ENCODE assay signal across 5 fruit fly cellular contexts in the genomic region with DNA sequence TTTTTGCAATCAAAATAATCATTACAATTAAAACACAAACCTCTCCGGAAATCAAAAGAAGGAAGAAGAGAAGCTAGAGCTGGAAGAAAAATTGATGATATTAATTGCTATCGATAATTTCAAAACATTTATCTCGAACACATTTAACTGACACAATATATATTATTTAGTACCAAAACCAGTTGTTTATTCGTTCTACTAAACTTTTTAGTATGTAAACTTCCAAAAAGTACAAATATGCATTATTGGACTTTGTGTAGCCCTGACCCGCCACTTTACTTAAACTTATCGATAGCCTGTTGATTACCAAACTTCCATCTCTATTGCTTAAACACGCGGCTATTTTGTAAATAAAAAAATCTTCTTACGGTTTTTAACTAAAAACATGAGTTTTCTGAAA.
TF ChIP-seq lines count a peak whose summit lies in the region.

A gene (minus strand): TSS at position 73 of the 400 bp plus-strand sequence.
A gene (plus strand): TSS at position 302 of the 400 bp plus-strand sequence.

- peak; percentile 59 for TF ChIP-seq CTCF in whole organism, embryonic (GFP tag; optimal IDR thresholded peaks at IDR 0.05; lab: Kevin White, UChicago)

TF ChIP-seq in whole organism, adult, 20 proteins besides CTCF, POLR2A, EP300 and RAD21 (continues in another document):
- TF ChIP-seq Clk (GFP tag; optimal IDR thresholded peaks at IDR 0.05; lab: Kevin White, UChicago) (peak; percentile 50), ovo (GFP tag; optimal IDR thresholded peaks at IDR 0.05; lab: Kevin White, UChicago) (peak; percentile 72), tj (GFP tag; optimal IDR thresholded peaks at IDR 0.05; lab: Kevin White, UChicago) (peak; percentile 80), CG7101 (tag; optimal IDR thresholded peaks at IDR 0.05; lab: Kevin White, UChicago) (peak; percentile 88), Crg-1 (GFP tag; optimal IDR thresholded peaks at IDR 0.05; lab: Kevin White, UChicago) (peak; percentile 87), CG14711 (tag; optimal IDR thresholded peaks at IDR 0.05; lab: Kevin White, UChicago) (peak; percentile 76), Mnt (GFP tag; optimal IDR thresholded peaks at IDR 0.05; lab: Kevin White, UChicago) (peak; percentile 89), CG1620 (GFP tag; optimal IDR thresholded peaks at IDR 0.05; lab: Kevin White, UChicago) (peak; percentile 87), toe (GFP tag; optimal IDR thresholded peaks at IDR 0.05; lab: Kevin White, UChicago) (peak; percentile 93), CG33017 (tag; optimal IDR thresholded peaks at IDR 0.05; lab: Kevin White, UChicago) (peak; percentile 87), CG12768 (GFP tag; optimal IDR thresholded peaks at IDR 0.05; lab: Kevin White, UChicago) (peak; percentile 81), CG5204 (GFP tag; optimal IDR thresholded peaks at IDR 0.05; lab: Kevin White, UChicago) (no peak), kay (GFP tag; lab: Kevin White, UChicago; ENCODE audit: borderline replicate concordance) (no peak), bab1 (GFP tag; optimal IDR thresholded peaks at IDR 0.05; lab: Kevin White, UChicago) (peak; percentile 95), pad (GFP tag; optimal IDR thresholded peaks at IDR 0.05; lab: Kevin White, UChicago) (peak; percentile 73), cnc (optimal IDR thresholded peaks at IDR 0.05; lab: Kevin White, UChicago) (no peak), CG11617 (GFP tag; optimal IDR thresholded peaks at IDR 0.05; lab: Kevin White, UChicago) (peak; percentile 95)

TF ChIP-seq in whole organism, embryonic, 481 proteins besides CTCF, POLR2A, EP300 and RAD21 (continues in another document):
- TF ChIP-seq Doc2 (GFP tag; IDR thresholded peaks at IDR 0.05; lab: Robert Waterston, UW) (no peak), CrebB (tag; optimal IDR thresholded peaks at IDR 0.05; lab: Kevin White, UChicago) (peak; percentile 92), exex (tag; optimal IDR thresholded peaks at IDR 0.05; lab: Kevin White, UChicago) (peak; percentile 83), row (GFP tag; IDR thresholded peaks at IDR 0.05; lab: Robert Waterston, UW) (peak; percentile 79), Bteb2 (GFP tag; optimal IDR thresholded peaks at IDR 0.05; lab: Kevin White, UChicago) (peak; percentile 79), CkIIα-i1 (GFP tag; IDR thresholded peaks at IDR 0.05; lab: Robert Waterston, UW) (no peak), CG10431 (GFP tag; optimal IDR thresholded peaks at IDR 0.05; lab: Kevin White, UChicago) (peak; percentile 83), CG17612 (GFP tag; IDR thresholded peaks at IDR 0.05; lab: Robert Waterston, UW) (peak; percentile 57), CG12071 (GFP tag; optimal IDR thresholded peaks at IDR 0.05; lab: Kevin White, UChicago) (peak; percentile 82), CG6654 (GFP tag; optimal IDR thresholded peaks at IDR 0.05; lab: Kevin White, UChicago) (peak; percentile 59), eyg (GFP tag; optimal IDR thresholded peaks at IDR 0.05; lab: Kevin White, UChicago) (peak; percentile 86), CG30431 (GFP tag; optimal IDR thresholded peaks at IDR 0.05; lab: Kevin White, UChicago) (peak; percentile 41), CG14965 (GFP tag; optimal IDR thresholded peaks at IDR 0.05; lab: Kevin White, UChicago; ENCODE audit: borderline replicate concordance) (no peak), CG17802 (tag; optimal IDR thresholded peaks at IDR 0.05; lab: Kevin White, UChicago) (peak; percentile 60), cas (GFP tag; IDR thresholded peaks at IDR 0.05; lab: Robert Waterston, UW) (peak; percentile 55; the same call in 1 of the 2 replicates), rib (GFP tag; IDR thresholded peaks at IDR 0.05; lab: Robert Waterston, UW) (no peak), CG43689 (GFP tag; IDR thresholded peaks at IDR 0.05; lab: Robert Waterston, UW) (peak; percentile 75)

TF ChIP-seq in whole organism, prepupa, 60 proteins besides CTCF, POLR2A, EP300 and RAD21 (continues in another document):
- TF ChIP-seq svp (GFP tag; lab: Kevin White, UChicago) (peak; percentile 90), CG10631 (GFP tag; optimal IDR thresholded peaks at IDR 0.05; lab: Kevin White, UChicago) (peak; percentile 45), CG31627 (GFP tag; optimal IDR thresholded peaks at IDR 0.05; lab: Kevin White, UChicago) (peak; percentile 74), Met (GFP tag; optimal IDR thresholded peaks at IDR 0.05; lab: Kevin White, UChicago) (peak; percentile 82), fd85E (GFP tag; optimal IDR thresholded peaks at IDR 0.05; lab: Kevin White, UChicago) (peak; percentile 50), Hr4 (GFP tag; optimal IDR thresholded peaks at IDR 0.05; lab: Kevin White, UChicago) (peak; percentile 47), Lpt (GFP tag; optimal IDR thresholded peaks at IDR 0.05; lab: Kevin White, UChicago) (no peak), CG3919 (GFP tag; optimal IDR thresholded peaks at IDR 0.05; lab: Kevin White, UChicago) (peak; percentile 80), eg (GFP tag; IDR thresholded peaks at IDR 0.05; lab: Robert Waterston, UW) (peak; percentile 67), Sox14 (GFP tag; optimal IDR thresholded peaks at IDR 0.05; lab: Kevin White, UChicago) (peak; percentile 56), Eip93F (GFP tag; optimal IDR thresholded peaks at IDR 0.05; lab: Kevin White, UChicago) (no peak), CG32006 (GFP tag; optimal IDR thresholded peaks at IDR 0.05; lab: Kevin White, UChicago) (peak; percentile 46), Smox (GFP tag; optimal IDR thresholded peaks at IDR 0.05; lab: Kevin White, UChicago) (peak; percentile 78), achi (GFP tag; optimal IDR thresholded peaks at IDR 0.05; lab: Kevin White, UChicago) (peak; percentile 77), Sox102F (GFP tag; optimal IDR thresholded peaks at IDR 0.05; lab: Kevin White, UChicago) (peak; percentile 78), Ets96B (tag; optimal IDR thresholded peaks at IDR 0.05; lab: Kevin White, UChicago) (peak; percentile 64), Ets21C (GFP tag; optimal IDR thresholded peaks at IDR 0.05; lab: Kevin White, UChicago) (peak; percentile 50), cyc (GFP tag; optimal IDR thresholded peaks at IDR 0.05; lab: Kevin White, UChicago) (peak; percentile 72)

TF ChIP-seq in whole organism, pupa, 21 proteins besides CTCF, POLR2A, EP300 and RAD21 (continues in another document):
- TF ChIP-seq CG14655 (GFP tag; optimal IDR thresholded peaks at IDR 0.05; lab: Kevin White, UChicago) (no peak), rn (GFP tag; IDR thresholded peaks at IDR 0.05; lab: Robert Waterston, UW) (no peak), Snoo (tag; optimal IDR thresholded peaks at IDR 0.05; lab: Kevin White, UChicago) (peak; percentile 86), gl (tag; optimal IDR thresholded peaks at IDR 0.05; lab: Kevin White, UChicago) (peak; percentile 57), CG10348 (GFP tag; IDR thresholded peaks at IDR 0.05; lab: Robert Waterston, UW) (no peak), EcR (GFP tag; optimal IDR thresholded peaks at IDR 0.05; lab: Kevin White, UChicago) (no peak), CG8301 (tag; optimal IDR thresholded peaks at IDR 0.05; lab: Kevin White, UChicago) (peak; percentile 58), CG34367 (tag; optimal IDR thresholded peaks at IDR 0.05; lab: Kevin White, UChicago) (peak; percentile 70), CG4496 (GFP tag; IDR thresholded peaks at IDR 0.05; lab: Robert Waterston, UW) (peak; percentile 71; the same call in 2 of the 3 replicates), CG8159 (tag; optimal IDR thresholded peaks at IDR 0.05; lab: Kevin White, UChicago) (peak; percentile 60), fd96Ca (GFP tag; IDR thresholded peaks at IDR 0.05; lab: Robert Waterston, UW) (no peak), CG17806 (tag; optimal IDR thresholded peaks at IDR 0.05; lab: Kevin White, UChicago) (peak; percentile 36), CG32121 (GFP tag; IDR thresholded peaks at IDR 0.05; lab: Robert Waterston, UW) (peak; percentile 52; the same call in 1 of the 2 replicates), Ets98B (GFP tag; IDR thresholded peaks at IDR 0.05; lab: Robert Waterston, UW) (peak; percentile 42; the same call in 1 of the 2 replicates), Pif1B (GFP tag; optimal IDR thresholded peaks at IDR 0.05; lab: Kevin White, UChicago) (peak; percentile 52), CG13204 (GFP tag; optimal IDR thresholded peaks at IDR 0.05; lab: Kevin White, UChicago) (peak; percentile 12), Pif1A (GFP tag; optimal IDR thresholded peaks at IDR 0.05; lab: Kevin White, UChicago) (peak; percentile 77), D1 (tag; optimal IDR thresholded peaks at IDR 0.05; lab: Kevin White, UChicago) (no peak), CG9948 (tag; optimal IDR thresholded peaks at IDR 0.05; lab: Kevin White, UChicago) (peak; percentile 32)

TF ChIP-seq in whole organism, wandering third instar larva, 38 proteins besides CTCF, POLR2A, EP300 and RAD21 (continues in another document):
- TF ChIP-seq N (GFP tag; optimal IDR thresholded peaks at IDR 0.05; lab: Kevin White, UChicago), result no peak
- peak; percentile 4 for TF ChIP-seq woc (GFP tag; optimal IDR thresholded peaks at IDR 0.05; lab: Kevin White, UChicago)
- no peak for TF ChIP-seq Abd-B (GFP tag; optimal IDR thresholded peaks at IDR 0.05; lab: Kevin White, UChicago)
- TF ChIP-seq Hr83 (GFP tag; optimal IDR thresholded peaks at IDR 0.05; lab: Kevin White, UChicago; ENCODE audit: poor library complexity, severe bottlenecking), result peak; percentile 25
- TF ChIP-seq h (GFP tag; optimal IDR thresholded peaks at IDR 0.05; lab: Kevin White, UChicago), result peak; percentile 87
- TF ChIP-seq Dif (GFP tag; optimal IDR thresholded peaks at IDR 0.05; lab: Kevin White, UChicago; ENCODE audit: partially characterized antibody), result no peak
- TF ChIP-seq Dfd (GFP tag; optimal IDR thresholded peaks at IDR 0.05; lab: Kevin White, UChicago), result no peak
- TF ChIP-seq ey (GFP tag; optimal IDR thresholded peaks at IDR 0.05; lab: Kevin White, UChicago), result peak; percentile 54
- TF ChIP-seq usp (GFP tag; optimal IDR thresholded peaks at IDR 0.05; lab: Kevin White, UChicago), result no peak
- TF ChIP-seq GATAd (GFP tag; optimal IDR thresholded peaks at IDR 0.05; lab: Kevin White, UChicago), result no peak
- peak; percentile 89 for TF ChIP-seq Sp1 (GFP tag; optimal IDR thresholded peaks at IDR 0.05; lab: Kevin White, UChicago)
- peak; percentile 82 for TF ChIP-seq HLH106 (tag; optimal IDR thresholded peaks at IDR 0.05; lab: Kevin White, UChicago)
- peak; percentile 70 for TF ChIP-seq CG32264 (GFP tag; optimal IDR thresholded peaks at IDR 0.05; lab: Kevin White, UChicago)
- TF ChIP-seq Hnf4 (GFP tag; optimal IDR thresholded peaks at IDR 0.05; lab: Kevin White, UChicago), result peak; percentile 84
- TF ChIP-seq Hr78 (GFP tag; optimal IDR thresholded peaks at IDR 0.05; lab: Kevin White, UChicago), result no peak
- no peak for TF ChIP-seq Mio (GFP tag; optimal IDR thresholded peaks at IDR 0.05; lab: Kevin White, UChicago)
- peak; percentile 70 for TF ChIP-seq sv (GFP tag; optimal IDR thresholded peaks at IDR 0.05; lab: Kevin White, UChicago)
- TF ChIP-seq foxo (GFP tag; optimal IDR thresholded peaks at IDR 0.05; lab: Kevin White, UChicago), result peak; percentile 33 to 80
- no peak for TF ChIP-seq lola (GFP tag; optimal IDR thresholded peaks at IDR 0.05; lab: Kevin White, UChicago)
- TF ChIP-seq Jra (GFP tag; optimal IDR thresholded peaks at IDR 0.05; lab: Kevin White, UChicago), result peak; percentile 82
- TF ChIP-seq sage (GFP tag; optimal IDR thresholded peaks at IDR 0.05; lab: Kevin White, UChicago), result peak; percentile 73
- peak; percentile 88 for TF ChIP-seq CG9705 (GFP tag; optimal IDR thresholded peaks at IDR 0.05; lab: Kevin White, UChicago)
